Fruit fly (Drosophila melanogaster): ENCODE data around the gene chinmo.

Gene chinmo

DNA sequence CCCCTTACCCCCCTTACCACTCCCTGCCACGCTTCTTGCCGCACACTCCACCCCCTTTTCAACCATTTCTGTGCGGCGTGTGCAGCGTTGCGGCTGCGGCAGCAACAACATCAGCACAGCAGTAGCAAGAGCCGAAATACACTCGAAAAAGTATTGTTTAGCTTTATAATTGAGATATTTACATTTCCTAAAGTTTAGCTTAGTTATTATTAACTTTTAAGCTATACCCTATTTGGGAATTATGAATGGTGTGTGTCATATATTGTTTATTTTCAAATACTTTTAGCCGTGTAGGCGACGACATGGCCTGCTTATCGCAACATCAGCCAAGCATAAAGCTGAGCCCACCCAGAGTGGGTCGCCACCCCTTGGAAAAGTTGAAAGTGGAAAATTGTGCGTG lies 35.3 kb upstream of the chinmo start:
- TF ChIP-seq cnc (optimal IDR thresholded peaks at IDR 0.05) (no peak), CG7045 (GFP tag; optimal IDR thresholded peaks at IDR 0.05) (no peak), CG12768 (GFP tag; optimal IDR thresholded peaks at IDR 0.05) (no peak), CG5204 (GFP tag; optimal IDR thresholded peaks at IDR 0.05) (no peak), tj (GFP tag; optimal IDR thresholded peaks at IDR 0.05) (no peak), toe (GFP tag; optimal IDR thresholded peaks at IDR 0.05) (no peak), CG14711 (tag; optimal IDR thresholded peaks at IDR 0.05) (no peak), ovo (GFP tag; optimal IDR thresholded peaks at IDR 0.05) (no peak)

dm6 chr2L:1617712-1618111 lies 33.3 kb upstream of the chinmo start:
- TF ChIP-seq pad (GFP tag; optimal IDR thresholded peaks at IDR 0.05) (no peak), CG12768 (GFP tag; optimal IDR thresholded peaks at IDR 0.05) (no peak), tj (GFP tag; optimal IDR thresholded peaks at IDR 0.05) (no peak), CG33017 (tag; optimal IDR thresholded peaks at IDR 0.05) (peak; percentile 10), ovo (GFP tag; optimal IDR thresholded peaks at IDR 0.05) (no peak)

dm6 chr2L:1618696-1619095 lies 32.4 kb upstream of the chinmo start:
- no peak for TF ChIP-seq tj (GFP tag; optimal IDR thresholded peaks at IDR 0.05)
- no peak for TF ChIP-seq CG33017 (tag; optimal IDR thresholded peaks at IDR 0.05)
- no peak for TF ChIP-seq ovo (GFP tag; optimal IDR thresholded peaks at IDR 0.05)
- TF ChIP-seq CG7045 (GFP tag; optimal IDR thresholded peaks at IDR 0.05): no peak
- no peak for TF ChIP-seq CG11617 (GFP tag; optimal IDR thresholded peaks at IDR 0.05)
- TF ChIP-seq Crg-1 (GFP tag; optimal IDR thresholded peaks at IDR 0.05): no peak
- TF ChIP-seq CG14711 (tag; optimal IDR thresholded peaks at IDR 0.05): no peak
- TF ChIP-seq CG7101 (tag; optimal IDR thresholded peaks at IDR 0.05): no peak
- no peak for TF ChIP-seq CG12768 (GFP tag; optimal IDR thresholded peaks at IDR 0.05)
- no peak for TF ChIP-seq cnc (optimal IDR thresholded peaks at IDR 0.05)

DNA sequence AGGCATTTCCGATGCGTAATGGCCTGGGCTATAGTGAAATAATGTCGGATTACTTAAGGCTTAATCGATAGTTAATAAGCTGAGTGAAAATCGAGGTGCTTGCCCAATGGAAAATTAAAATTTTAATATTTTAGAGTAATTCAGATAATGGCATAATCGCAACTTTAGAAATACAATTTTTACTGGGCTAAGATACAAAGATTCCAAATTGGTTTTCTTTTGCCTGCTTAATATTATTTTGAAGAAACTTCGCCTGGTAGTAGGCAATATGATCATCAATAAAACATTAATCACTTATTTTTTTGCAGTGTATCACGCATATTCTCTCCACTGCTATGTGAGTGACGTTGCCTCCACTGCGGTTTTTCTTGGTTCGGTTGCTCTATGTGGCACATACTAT lies 31.9 kb upstream of the chinmo start:
- TF ChIP-seq kay (GFP tag; ENCODE audit: borderline replicate concordance) (no peak), Clk (GFP tag; optimal IDR thresholded peaks at IDR 0.05) (no peak), CG12768 (GFP tag; optimal IDR thresholded peaks at IDR 0.05) (no peak), CG1620 (GFP tag; optimal IDR thresholded peaks at IDR 0.05) (no peak), Crg-1 (GFP tag; optimal IDR thresholded peaks at IDR 0.05) (no peak), Mnt (GFP tag; optimal IDR thresholded peaks at IDR 0.05) (no peak), toe (GFP tag; optimal IDR thresholded peaks at IDR 0.05) (no peak), tj (GFP tag; optimal IDR thresholded peaks at IDR 0.05) (no peak), CG33017 (tag; optimal IDR thresholded peaks at IDR 0.05) (no peak), ovo (GFP tag; optimal IDR thresholded peaks at IDR 0.05) (no peak), cic (GFP tag; optimal IDR thresholded peaks at IDR 0.05) (no peak), Hr96 (GFP tag; optimal IDR thresholded peaks at IDR 0.05) (no peak), CG7045 (GFP tag; optimal IDR thresholded peaks at IDR 0.05) (no peak), bab1 (GFP tag; optimal IDR thresholded peaks at IDR 0.05) (no peak), CG11617 (GFP tag; optimal IDR thresholded peaks at IDR 0.05) (no peak), cnc (optimal IDR thresholded peaks at IDR 0.05) (no peak), pad (GFP tag; optimal IDR thresholded peaks at IDR 0.05) (no peak), CG7101 (tag; optimal IDR thresholded peaks at IDR 0.05) (no peak), CG5204 (GFP tag; optimal IDR thresholded peaks at IDR 0.05) (no peak)

- TF ChIP-seq CG5204 (GFP tag; optimal IDR thresholded peaks at IDR 0.05) (no peak), kay (GFP tag; ENCODE audit: borderline replicate concordance) (peak; percentile 21)
These were observed 30.3 kb upstream of the chinmo start for dm6 chr2L:1620797-1621196.

- no peak for TF ChIP-seq CG14711 (tag; optimal IDR thresholded peaks at IDR 0.05)
- no peak for TF ChIP-seq CG7101 (tag; optimal IDR thresholded peaks at IDR 0.05)
- no peak for TF ChIP-seq Clk (GFP tag; optimal IDR thresholded peaks at IDR 0.05)
- TF ChIP-seq tj (GFP tag; optimal IDR thresholded peaks at IDR 0.05): no peak
- no peak for TF ChIP-seq Mnt (GFP tag; optimal IDR thresholded peaks at IDR 0.05)
- TF ChIP-seq toe (GFP tag; optimal IDR thresholded peaks at IDR 0.05): no peak
- no peak for TF ChIP-seq CG1620 (GFP tag; optimal IDR thresholded peaks at IDR 0.05)
- TF ChIP-seq bab1 (GFP tag; optimal IDR thresholded peaks at IDR 0.05): no peak
These were observed 26.3 kb upstream of the chinmo start for dm6 chr2L:1624750-1625149.

- TF ChIP-seq pad (GFP tag; optimal IDR thresholded peaks at IDR 0.05) (no peak), CG7101 (tag; optimal IDR thresholded peaks at IDR 0.05) (no peak), CG14711 (tag; optimal IDR thresholded peaks at IDR 0.05) (no peak), Mnt (GFP tag; optimal IDR thresholded peaks at IDR 0.05) (no peak), Crg-1 (GFP tag; optimal IDR thresholded peaks at IDR 0.05) (no peak), kay (GFP tag; ENCODE audit: borderline replicate concordance) (no peak), CG1620 (GFP tag; optimal IDR thresholded peaks at IDR 0.05) (no peak), Clk (GFP tag; optimal IDR thresholded peaks at IDR 0.05) (no peak), toe (GFP tag; optimal IDR thresholded peaks at IDR 0.05) (no peak), CG33017 (tag; optimal IDR thresholded peaks at IDR 0.05) (no peak), bab1 (GFP tag; optimal IDR thresholded peaks at IDR 0.05) (no peak)
These were observed 23.1 kb upstream of the chinmo start for dm6 chr2L:1627824-1628501.
